Fruit fly (Drosophila melanogaster) whole organism, prepupa: ENCODE results near the gene Tbca.

Experiments
- Blimp-1 ChIP-seq: fragments of 200-800 bp; sonication (Bioruptor generic); optimal IDR thresholded peaks from 3 replicates; lab custom pipeline; 2017; ENCODE audit warnings: missing biosample characterization, missing genetic modification characterization, mild to moderate bottlenecking, moderate library complexity, missing genetic modification reagents
- CG10631 ChIP-seq: fragments of 200-800 bp; sonication (Bioruptor generic); optimal IDR thresholded peaks from 2 replicates; lab custom pipeline; 2016; ENCODE audit warnings: missing biosample characterization, missing genetic modification characterization
- CG10669 ChIP-seq: fragments of 200-800 bp; sonication (Bioruptor generic); optimal IDR thresholded peaks from 3 replicates; lab custom pipeline; 2018; ENCODE audit warnings: missing biosample characterization, mild to moderate bottlenecking, missing genetic modification characterization, moderate library complexity
- CG11294 ChIP-seq: fragments of 200-800 bp; sonication (Bioruptor generic); IDR thresholded peaks from 2 replicates; pipeline ENCODE4 v1.3.6; 2022; ENCODE audit warnings: missing biosample characterization, missing genetic modification characterization
- CG11762 ChIP-seq: fragments of 200-800 bp; sonication (Bioruptor generic); optimal IDR thresholded peaks from 3 replicates; lab custom pipeline; 2016; ENCODE audit warnings: missing biosample characterization, missing genetic modification characterization; ENCODE audit not compliant: insufficient read depth
- CG11902 ChIP-seq: fragments of 200-800 bp; sonication (Bioruptor generic); optimal IDR thresholded peaks from 3 replicates; lab custom pipeline; 2016; ENCODE audit warnings: missing biosample characterization, missing genetic modification characterization
- CG15336 ChIP-seq: fragments of 200-800 bp; sonication (Bioruptor generic); IDR thresholded peaks from 2 replicates; pipeline ENCODE4 v1.3.6; 2022; ENCODE audit warnings: missing biosample characterization, missing genetic modification characterization
- CG16779 ChIP-seq: fragments of 200-800 bp; sonication (Bioruptor generic); optimal IDR thresholded peaks from 3 replicates; lab custom pipeline; 2017; ENCODE audit warnings: missing biosample characterization, mild to moderate bottlenecking, missing genetic modification characterization
- CG3032 ChIP-seq: fragments of 200-800 bp; optimal IDR thresholded peaks from 2 replicates; lab custom pipeline; 2019; ENCODE audit warnings: missing biosample characterization, mild to moderate bottlenecking, missing genetic modification characterization, moderate library complexity
- CG31627 ChIP-seq: fragments of 200-800 bp; sonication (Bioruptor generic); optimal IDR thresholded peaks from 3 replicates; lab custom pipeline; 2016; ENCODE audit warnings: missing biosample characterization, missing genetic modification characterization
- CG32006 ChIP-seq: fragments of 200-800 bp; sonication (Bioruptor generic); optimal IDR thresholded peaks from 3 replicates; lab custom pipeline; 2017; ENCODE audit warnings: missing biosample characterization, mild to moderate bottlenecking, missing genetic modification characterization
- CG34406 ChIP-seq: fragments of 200-800 bp; sonication (Bioruptor generic); optimal IDR thresholded peaks from 3 replicates; lab custom pipeline; 2016; ENCODE audit warnings: missing biosample characterization, missing genetic modification characterization
- CG3919 ChIP-seq: fragments of 200-800 bp; sonication (Bioruptor generic); optimal IDR thresholded peaks from 3 replicates; lab custom pipeline; 2016; ENCODE audit warnings: missing biosample characterization, missing genetic modification characterization
- CG4318 ChIP-seq: fragments of 200-800 bp; sonication (Bioruptor generic); optimal IDR thresholded peaks from 3 replicates; lab custom pipeline; 2017; ENCODE audit warnings: missing biosample characterization, mild to moderate bottlenecking, missing genetic modification characterization
- CG6163 ChIP-seq: fragments of 200-800 bp; sonication (Bioruptor generic); IDR thresholded peaks from 3 replicates; pipeline ENCODE4 v1.3.6; 2022; ENCODE audit warnings: missing biosample characterization, missing genetic modification characterization
- CG6792 ChIP-seq: fragments of 200-800 bp; sonication (Bioruptor generic); optimal IDR thresholded peaks from 3 replicates; lab custom pipeline; 2016; ENCODE audit warnings: missing biosample characterization, missing genetic modification characterization
- CG6854 ChIP-seq: fragments of 200-800 bp; sonication (Bioruptor generic); optimal IDR thresholded peaks from 2 replicates; lab custom pipeline; 2017; ENCODE audit warnings: missing biosample characterization, mild to moderate bottlenecking, missing genetic modification characterization
- CG7368 ChIP-seq: fragments of 200-800 bp; sonication (Bioruptor generic); optimal IDR thresholded peaks from 3 replicates; lab custom pipeline; 2016; ENCODE audit warnings: missing biosample characterization, missing genetic modification characterization
- CG8119 ChIP-seq: fragments of 200-800 bp; sonication (Bioruptor generic); IDR thresholded peaks from 3 replicates; pipeline ENCODE4 v1.3.6; 2022; ENCODE audit warnings: missing biosample characterization, missing genetic modification characterization
- CG8632 ChIP-seq: fragments of 200-800 bp; sonication (Bioruptor generic); optimal IDR thresholded peaks from 3 replicates; lab custom pipeline; 2016; ENCODE audit warnings: missing biosample characterization, missing genetic modification characterization
- CG9139 ChIP-seq: fragments of 200-800 bp; sonication (Bioruptor generic); optimal IDR thresholded peaks from 3 replicates; lab custom pipeline; 2017; ENCODE audit warnings: missing biosample characterization, mild to moderate bottlenecking, missing genetic modification characterization
- Eip75B ChIP-seq: fragments of 200-800 bp; sonication (Bioruptor generic); optimal IDR thresholded peaks from 3 replicates; lab custom pipeline; 2016; ENCODE audit warnings: missing biosample characterization, missing genetic modification characterization
- Eip78C ChIP-seq: fragments of 200-800 bp; sonication (Bioruptor generic); peaks from one replicate; lab custom pipeline; 2016; ENCODE audit warnings: missing biosample characterization, missing genetic modification characterization
- Eip93F ChIP-seq: fragments of 200-800 bp; sonication (Bioruptor generic); optimal IDR thresholded peaks from 2 replicates; lab custom pipeline; 2016; ENCODE audit warnings: missing biosample characterization, mild to moderate bottlenecking, missing genetic modification characterization
- Ets96B ChIP-seq: fragments of 200-800 bp; optimal IDR thresholded peaks from 2 replicates; lab custom pipeline; 2019; ENCODE audit warnings: missing biosample characterization, mild to moderate bottlenecking, missing genetic modification characterization, moderate library complexity
- Hr38 ChIP-seq: sonication (Bioruptor generic); optimal IDR thresholded peaks from 2 replicates; lab custom pipeline; 2016; ENCODE audit warnings: missing biosample characterization, missing genetic modification characterization
- Hr39 ChIP-seq: fragments of 200-800 bp; sonication (Bioruptor generic); optimal IDR thresholded peaks from 2 replicates; lab custom pipeline; 2016; ENCODE audit warnings: missing biosample characterization, missing genetic modification characterization
- Lpt ChIP-seq: fragments of 200-800 bp; sonication (Bioruptor generic); optimal IDR thresholded peaks from 3 replicates; lab custom pipeline; 2016; ENCODE audit warnings: missing biosample characterization, missing genetic modification characterization
- Met ChIP-seq: fragments of 200-800 bp; sonication (Bioruptor generic); optimal IDR thresholded peaks from 3 replicates; lab custom pipeline; 2016; ENCODE audit warnings: missing biosample characterization, missing genetic modification characterization
- OdsH ChIP-seq: fragments of 200-800 bp; sonication (Bioruptor generic); optimal IDR thresholded peaks from 3 replicates; lab custom pipeline; 2016; ENCODE audit warnings: missing biosample characterization, missing genetic modification characterization
- Smox ChIP-seq: fragments of 200-800 bp; sonication (Bioruptor generic); optimal IDR thresholded peaks from 3 replicates; lab custom pipeline; 2016; ENCODE audit warnings: missing biosample characterization, missing genetic modification characterization
- Sox102F ChIP-seq: fragments of 200-800 bp; sonication (Bioruptor generic); optimal IDR thresholded peaks from 2 replicates; lab custom pipeline; 2016; ENCODE audit warnings: missing biosample characterization, mild to moderate bottlenecking, missing genetic modification characterization
- Sox14 ChIP-seq: fragments of 200-800 bp; sonication (Bioruptor generic); optimal IDR thresholded peaks from 3 replicates; lab custom pipeline; 2016; ENCODE audit warnings: missing biosample characterization, missing genetic modification characterization
- Sox15 ChIP-seq: fragments of 200-800 bp; sonication (Bioruptor generic); optimal IDR thresholded peaks from 3 replicates; lab custom pipeline; 2016; ENCODE audit warnings: missing biosample characterization, missing genetic modification characterization
- achi ChIP-seq: fragments of 200-800 bp; sonication (Bioruptor generic); optimal IDR thresholded peaks from 3 replicates; lab custom pipeline; 2016; ENCODE audit warnings: missing biosample characterization, missing genetic modification characterization
- acj6 ChIP-seq: fragments of 200-800 bp; sonication (Bioruptor generic); optimal IDR thresholded peaks from 3 replicates; lab custom pipeline; 2016; ENCODE audit warnings: missing biosample characterization, missing genetic modification characterization
- cyc ChIP-seq: fragments of 200-800 bp; sonication (Bioruptor generic); optimal IDR thresholded peaks from 3 replicates; lab custom pipeline; 2016; ENCODE audit warnings: missing biosample characterization, missing genetic modification characterization
- dac ChIP-seq: fragments of 200-800 bp; sonication (Bioruptor generic); optimal IDR thresholded peaks from 2 replicates; lab custom pipeline; 2017; ENCODE audit warnings: missing biosample characterization, mild to moderate bottlenecking, missing genetic modification characterization
- dsx ChIP-seq: fragments of 200-800 bp; optimal IDR thresholded peaks from 3 replicates; lab custom pipeline; 2019; ENCODE audit warnings: missing biosample characterization, mild to moderate bottlenecking, missing genetic modification characterization, moderate library complexity; ENCODE audit not compliant: poor library complexity, severe bottlenecking
- eg ChIP-seq: fragments of 200-800 bp; sonication (Bioruptor generic); IDR thresholded peaks from 3 replicates; pipeline ENCODE4 v1.3.6; 2022; ENCODE audit warnings: missing biosample characterization, missing genetic modification characterization
- esn ChIP-seq: fragments of 200-800 bp; sonication (Bioruptor generic); optimal IDR thresholded peaks from 2 replicates; lab custom pipeline; 2016; ENCODE audit warnings: missing biosample characterization, mild to moderate bottlenecking, missing genetic modification characterization, moderate library complexity
- fd59A ChIP-seq: fragments of 200-800 bp; sonication (Bioruptor generic); optimal IDR thresholded peaks from 2 replicates; lab custom pipeline; 2017; ENCODE audit warnings: missing biosample characterization, mild to moderate bottlenecking, missing genetic modification characterization, missing genetic modification reagents
- fkh ChIP-seq: fragments of 200-800 bp; sonication (Bioruptor generic); optimal IDR thresholded peaks from 3 replicates; lab custom pipeline; 2017; ENCODE audit warnings: missing biosample characterization, mild to moderate bottlenecking, missing genetic modification characterization, moderate library complexity
- lz ChIP-seq: fragments of 200-800 bp; sonication (Bioruptor generic); optimal IDR thresholded peaks from 3 replicates; lab custom pipeline; 2016; ENCODE audit warnings: missing biosample characterization, missing genetic modification characterization
- net ChIP-seq: fragments of 200-800 bp; sonication (Bioruptor generic); optimal IDR thresholded peaks from 3 replicates; lab custom pipeline; 2016; ENCODE audit warnings: missing biosample characterization, missing genetic modification characterization
- pdm3 ChIP-seq: fragments of 200-800 bp; sonication (Bioruptor generic); optimal IDR thresholded peaks from 3 replicates; lab custom pipeline; 2016; ENCODE audit warnings: missing biosample characterization, missing genetic modification characterization
- svp ChIP-seq: fragments of 200-800 bp; sonication (Bioruptor generic); peaks from one replicate; lab custom pipeline; 2016; ENCODE audit warnings: missing biosample characterization, missing genetic modification characterization
- topi ChIP-seq: fragments of 200-800 bp; sonication (Bioruptor generic); optimal IDR thresholded peaks from 3 replicates; lab custom pipeline; 2016; ENCODE audit warnings: missing biosample characterization, missing genetic modification characterization

The Tbca gene

dm6 chr3R:31700212-31700611 lies 43.1 kb upstream of the Tbca start (continued):
- TF ChIP-seq acj6 (GFP tag; lab: Kevin White, UChicago) (peak; percentile 65), dac (GFP tag; lab: Kevin White, UChicago) (peak; percentile 50), CG8632 (GFP tag; lab: Kevin White, UChicago) (no peak), OdsH (GFP tag; lab: Kevin White, UChicago) (peak; percentile 75), Sox14 (GFP tag; lab: Kevin White, UChicago) (peak; percentile 76), CG3032 (tag; lab: Kevin White, UChicago) (peak; percentile 67), Eip75B (GFP tag; lab: Kevin White, UChicago) (peak; percentile 68), CG3919 (GFP tag; lab: Kevin White, UChicago) (peak; percentile 79), fd59A (GFP tag; lab: Kevin White, UChicago) (peak; percentile 51), dsx (GFP tag; lab: Kevin White, UChicago) (peak; percentile 49), CG6792 (GFP tag; lab: Kevin White, UChicago) (peak; percentile 28), CG6854 (GFP tag; lab: Kevin White, UChicago) (no peak), Hr39 (GFP tag; lab: Kevin White, UChicago) (peak; percentile 15), eg (GFP tag; lab: Robert Waterston, UW) (peak; percentile 74; the same call in 2 of the 3 replicates), cyc (GFP tag; lab: Kevin White, UChicago) (no peak), Sox15 (GFP tag; lab: Kevin White, UChicago) (no peak), topi (GFP tag; lab: Kevin White, UChicago) (no peak), CG4318 (GFP tag; lab: Kevin White, UChicago) (peak; percentile 73), Sox102F (no peak), CG32006 (peak; percentile 87), CG6163 (GFP tag; lab: Robert Waterston, UW) (peak; percentile 90), CG8119 (GFP tag; lab: Robert Waterston, UW) (peak; percentile 88), CG16779 (tag; lab: Kevin White, UChicago) (peak; percentile 34), CG11294 (peak; percentile 20; the same call in 1 of the 2 replicates), CG15336 (GFP tag; lab: Robert Waterston, UW) (peak; percentile 84)

dm6 chr3R:31701934-31702333 lies 41.4 kb upstream of the Tbca start:
- TF ChIP-seq CG8119 (GFP tag; lab: Robert Waterston, UW) (no peak), CG31627 (no peak), CG3032 (tag; lab: Kevin White, UChicago) (no peak), CG11902 (GFP tag; lab: Kevin White, UChicago) (no peak), CG32006 (no peak), esn (GFP tag; lab: Kevin White, UChicago) (no peak), pdm3 (GFP tag; lab: Kevin White, UChicago) (no peak), achi (no peak), Lpt (no peak), Smox (GFP tag; lab: Kevin White, UChicago) (no peak), Eip78C (peak; percentile 66), CG10631 (no peak), topi (GFP tag; lab: Kevin White, UChicago) (no peak), Eip93F (GFP tag; lab: Kevin White, UChicago) (no peak), CG10669 (no peak), CG6163 (GFP tag; lab: Robert Waterston, UW) (0 out of 3 replicates have a peak, but pooled peaks have one; percentile 8), CG3919 (GFP tag; lab: Kevin White, UChicago) (no peak), CG9139 (GFP tag; lab: Kevin White, UChicago) (no peak), CG7368 (no peak), net (GFP tag; lab: Kevin White, UChicago) (peak; percentile 11), lz (no peak), CG11294 (no peak), CG6792 (GFP tag; lab: Kevin White, UChicago) (no peak), OdsH (GFP tag; lab: Kevin White, UChicago) (no peak), svp (GFP tag; lab: Kevin White, UChicago) (peak; percentile 2), cyc (GFP tag; lab: Kevin White, UChicago) (no peak), CG4318 (GFP tag; lab: Kevin White, UChicago) (no peak), Ets96B (tag; lab: Kevin White, UChicago) (no peak), Hr38 (GFP tag; lab: Kevin White, UChicago) (no peak), Sox102F (no peak), fd59A (GFP tag; lab: Kevin White, UChicago) (no peak), Met (GFP tag; lab: Kevin White, UChicago) (no peak), Eip75B (GFP tag; lab: Kevin White, UChicago) (no peak), Sox15 (GFP tag; lab: Kevin White, UChicago) (no peak), Blimp-1 (GFP tag; lab: Kevin White, UChicago) (no peak), CG34406 (no peak), fkh (GFP tag; lab: Kevin White, UChicago) (no peak), CG11762 (GFP tag; lab: Kevin White, UChicago) (no peak)
